Worm (Caenorhabditis elegans): ENCODE measurements around the gene mrpl-21.
A peak's percentile ranks its signal among the peaks of the same experiment; 100 is the strongest.

The mrpl-21 gene

ce11 chrIII:4237660-4238059 lies 5.7 kb downstream of the mrpl-21 start (continued):
- TF ChIP-seq lin-13 (GFP tag; optimal IDR thresholded peaks at IDR 0.05) (peak; percentile 81), nhr-41 (GFP tag; IDR thresholded peaks at IDR 0.05) (peak; percentile 70; the same call in 1 of the 2 replicates), mep-1 (tag; optimal IDR thresholded peaks at IDR 0.05) (peak; percentile 96)

- TF ChIP-seq ctbp-1 (GFP tag; IDR thresholded peaks at IDR 0.05) (0 out of 2 replicates have a peak, but pooled peaks have one; percentile 40), hlh-30 (tag; optimal IDR thresholded peaks at IDR 0.05; ENCODE audit: insufficient read depth) (peak; percentile 26), skn-1 (tag; optimal IDR thresholded peaks at IDR 0.05) (no peak), lin-13 (GFP tag; optimal IDR thresholded peaks at IDR 0.05) (peak; percentile 89), madf-9 (GFP tag; conservative IDR thresholded peaks at IDR 0.05) (no peak), arid-1 (GFP tag; conservative IDR thresholded peaks at IDR 0.05) (no peak), mep-1 (tag; optimal IDR thresholded peaks at IDR 0.05) (peak; percentile 41), mes-2 (tag; optimal IDR thresholded peaks at IDR 0.05; ENCODE audit: poor library complexity, severe bottlenecking) (peak; percentile 30), gei-8 (GFP tag; optimal IDR thresholded peaks at IDR 0.05) (no peak), nhr-28 (tag; optimal IDR thresholded peaks at IDR 0.05) (peak; percentile 61), Y48G9A.11 (GFP tag; IDR thresholded peaks at IDR 0.05) (no peak), nhr-48 (tag; optimal IDR thresholded peaks at IDR 0.05) (peak; percentile 64), Y5F2A.4 (GFP tag; optimal IDR thresholded peaks at IDR 0.05) (no peak), lsy-2 (tag; optimal IDR thresholded peaks at IDR 0.05) (peak in 1 of 2 experiments; percentile 31), mxl-3 (GFP tag; optimal IDR thresholded peaks at IDR 0.05) (peak; percentile 35), T20F7.1 (GFP tag; optimal IDR thresholded peaks at IDR 0.05) (no peak), dmd-6 (GFP tag; IDR thresholded peaks at IDR 0.05) (peak; percentile 40), nhr-11 (tag; optimal IDR thresholded peaks at IDR 0.05) (peak; percentile 50), nhr-25 (tag; optimal IDR thresholded peaks at IDR 0.05; ENCODE audit: borderline replicate concordance, insufficient read depth) (peak; percentile 59), mdl-1 (tag; optimal IDR thresholded peaks at IDR 0.05) (peak in 1 of 2 experiments; percentile 36), lim-7 (GFP tag; IDR thresholded peaks at IDR 0.05) (no peak), hmg-1.1 (GFP tag; IDR thresholded peaks at IDR 0.05) (peak; percentile 27; the same call in 1 of the 2 replicates), vab-7 (GFP tag; IDR thresholded peaks at IDR 0.05) (no peak), aha-1 (tag) (peak; percentile 73), hlh-11 (tag; optimal IDR thresholded peaks at IDR 0.05) (peak; percentile 64), nhr-237 (tag; optimal IDR thresholded peaks at IDR 0.05) (no peak), set-16 (GFP tag; IDR thresholded peaks at IDR 0.05) (no peak), lin-1 (GFP tag; IDR thresholded peaks at IDR 0.05) (no peak), zfp-3 (GFP tag; conservative IDR thresholded peaks at IDR 0.05) (no peak), unc-62 (GFP tag; optimal IDR thresholded peaks at IDR 0.05 in 1 of 2) (peak in 1 of 2 experiments; percentile 62), unc-62 (tag; optimal IDR thresholded peaks at IDR 0.05) (no peak)
Measured at ce11 chrIII:4236178-4236577, 7.2 kb downstream of the mrpl-21 start.

DNA sequence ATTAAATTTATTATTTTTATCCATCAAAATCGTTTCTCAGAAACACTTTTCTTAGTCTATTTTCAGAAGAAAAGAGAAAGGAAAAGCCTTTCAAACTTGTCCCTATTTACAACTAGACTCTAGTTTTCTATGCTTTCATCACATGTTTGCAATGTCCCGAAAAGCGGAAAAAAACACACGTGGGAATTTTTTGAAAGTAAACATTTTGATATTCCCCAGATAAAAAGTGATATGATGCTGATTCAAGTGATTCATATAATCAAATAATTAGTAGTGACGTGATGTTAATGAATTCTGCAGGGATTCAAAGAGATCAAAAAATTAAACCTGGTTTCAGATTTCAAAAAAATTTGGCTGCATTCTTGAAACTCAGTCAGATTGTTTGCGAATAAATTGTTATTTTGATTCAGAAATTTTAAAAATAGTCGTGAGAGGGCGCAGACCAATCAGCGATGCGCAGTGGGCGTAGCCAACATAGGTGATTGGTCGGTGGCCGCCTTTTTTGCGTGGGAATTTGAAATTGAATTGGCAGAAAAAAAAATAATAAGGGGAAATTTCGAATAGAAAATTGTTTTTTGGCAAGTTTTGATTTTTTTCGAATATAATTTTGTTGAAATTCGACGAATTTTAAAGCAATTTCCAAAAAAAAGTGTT lies 8.6 kb downstream of the mrpl-21 start:
- no peak for TF ChIP-seq lin-38 (GFP tag; IDR thresholded peaks at IDR 0.05)
- no peak for TF ChIP-seq lir-3 (tag; optimal IDR thresholded peaks at IDR 0.05)
- no peak for TF ChIP-seq dpl-1 (GFP tag; optimal IDR thresholded peaks at IDR 0.05)
- TF ChIP-seq zfp-2 (tag; optimal IDR thresholded peaks at IDR 0.05) = no peak
- TF ChIP-seq lin-15B (tag; optimal IDR thresholded peaks at IDR 0.05) = no peak
- no peak for TF ChIP-seq zip-11 (GFP tag; IDR thresholded peaks at IDR 0.05)

Measured in whole organism, L4 larva.